Worm (Caenorhabditis elegans) whole organism, L4 larva: ENCODE results near the gene F58B4.6.

Experiments used
- R02D3.7 ChIP-seq: fragments of 150-350 bp; sonication (generic microtip); optimal IDR thresholded peaks from 3 replicates; lab custom pipeline; 2014; ENCODE audit warnings: missing biosample characterization, missing genetic modification characterization
- T20F7.1 ChIP-seq: fragments of 200-800 bp; sonication (Bioruptor generic); optimal IDR thresholded peaks from 2 replicates; lab custom pipeline; 2018; ENCODE audit warnings: mild to moderate bottlenecking, missing genetic modification characterization, missing compliant biosample characterization
- T26A8.4 ChIP-seq: fragments of 200-800 bp; sonication (Bioruptor generic); IDR thresholded peaks from 2 replicates; pipeline ENCODE4 v1.3.6; 2022; ENCODE audit warnings: missing genetic modification characterization, missing compliant biosample characterization
- Y75B8A.6 ChIP-seq: fragments of 200-800 bp; sonication (Bioruptor generic); IDR thresholded peaks from 2 replicates; pipeline ENCODE4 v1.3.6; 2022; ENCODE audit warnings: missing genetic modification reagents, missing genetic modification characterization, missing compliant biosample characterization
- aha-1 ChIP-seq: fragments of 150-350 bp; peaks from one replicate; lab custom pipeline; 2014; ENCODE audit warnings: missing biosample characterization, missing genetic modification characterization
- ceh-20 ChIP-seq: fragments of 200-800 bp; sonication (Bioruptor generic); IDR thresholded peaks from 2 replicates; pipeline ENCODE4 v1.3.6; 2022; ENCODE audit warnings: missing genetic modification reagents, missing genetic modification characterization, missing compliant biosample characterization
- ceh-32 ChIP-seq: sonication (generic microtip); optimal IDR thresholded peaks from 2 replicates; lab custom pipeline; 2016; ENCODE audit warnings: mild to moderate bottlenecking, missing genetic modification characterization, missing compliant biosample characterization; ENCODE audit not compliant: poor library complexity
- ceh-44 ChIP-seq: fragments of 200-800 bp; sonication (Bioruptor generic); IDR thresholded peaks from 2 replicates; pipeline ENCODE4 v1.3.6; 2022; ENCODE audit warnings: missing genetic modification reagents, missing genetic modification characterization, missing compliant biosample characterization
- ceh-62 ChIP-seq: sonication (generic microtip); optimal IDR thresholded peaks from 2 replicates; lab custom pipeline; 2017; ENCODE audit warnings: missing biosample characterization, missing genetic modification characterization
- cey-2 ChIP-seq: sonication (generic microtip); optimal IDR thresholded peaks from 3 replicates; lab custom pipeline; 2017; ENCODE audit warnings: missing genetic modification characterization, mild to moderate bottlenecking, missing compliant biosample characterization, antibody characterized with exemption, borderline replicate concordance; ENCODE audit not compliant: insufficient read depth
- ctbp-1 ChIP-seq: fragments of 200-800 bp; sonication (Bioruptor generic); IDR thresholded peaks from 2 replicates; pipeline ENCODE4 v1.3.6; 2022; ENCODE audit warnings: missing genetic modification reagents, missing genetic modification characterization, missing compliant biosample characterization
- daf-16 ChIP-seq, 3 experiments: sonication (generic microtip); optimal IDR thresholded peaks; 2 replicates each; lab custom pipeline; 2016 to 2017; ENCODE audit warnings: missing genetic modification characterization in 3 of 3, missing genetic modification reagents in 3 of 3, mild to moderate bottlenecking in 2 of 3, missing compliant biosample characterization in 2 of 3, missing biosample characterization in 1 of 3, moderate library complexity in 1 of 3
- dmd-6 ChIP-seq: fragments of 200-800 bp; sonication (Bioruptor generic); IDR thresholded peaks from 2 replicates; pipeline ENCODE4 v1.3.6; 2022; ENCODE audit warnings: missing genetic modification reagents, missing genetic modification characterization, missing compliant biosample characterization
- dmd-9 ChIP-seq: fragments of 200-800 bp; sonication (Bioruptor generic); IDR thresholded peaks from 2 replicates; pipeline ENCODE4 v1.3.6; 2022; ENCODE audit warnings: missing genetic modification reagents, missing genetic modification characterization, missing compliant biosample characterization
- duxl-1 ChIP-seq: sonication (generic microtip); optimal IDR thresholded peaks from 2 replicates; lab custom pipeline; 2016; ENCODE audit warnings: mild to moderate bottlenecking, missing genetic modification characterization, moderate library complexity, missing compliant biosample characterization; ENCODE audit not compliant: poor library complexity
- dve-1 ChIP-seq: sonication (generic microtip); optimal IDR thresholded peaks from 2 replicates; lab custom pipeline; 2017; ENCODE audit warnings: antibody characterized with exemption, mild to moderate bottlenecking, missing genetic modification characterization, missing compliant biosample characterization; ENCODE audit not compliant: insufficient read depth
- egl-27 ChIP-seq: sonication (generic microtip); optimal IDR thresholded peaks from 3 replicates; lab custom pipeline; 2017; ENCODE audit warnings: missing biosample characterization, missing genetic modification reagents, missing genetic modification characterization
- fkh-10 ChIP-seq: fragments of 150-350 bp; optimal IDR thresholded peaks from 2 replicates; lab custom pipeline; 2014; ENCODE audit warnings: missing biosample characterization, missing genetic modification reagents, missing genetic modification characterization
- hif-1 ChIP-seq, 2 experiments: sonication (generic microtip); optimal IDR thresholded peaks; 2 replicates each; lab custom pipeline; 2016 to 2017; ENCODE audit warnings: missing compliant biosample characterization in 2 of 2, missing genetic modification characterization in 2 of 2, missing genetic modification reagents in 2 of 2, missing genotype in 2 of 2, mild to moderate bottlenecking in 1 of 2
- hlh-11 ChIP-seq: fragments of 200-800 bp; sonication (Bioruptor generic); optimal IDR thresholded peaks from 2 replicates; lab custom pipeline; 2018; ENCODE audit warnings: mild to moderate bottlenecking, missing genetic modification characterization, missing compliant biosample characterization
- hlh-30 ChIP-seq: sonication (generic microtip); optimal IDR thresholded peaks from 2 replicates; lab custom pipeline; 2017; ENCODE audit warnings: antibody characterized with exemption, mild to moderate bottlenecking, missing genetic modification characterization, missing compliant biosample characterization; ENCODE audit not compliant: insufficient read depth
- hmg-1.1 ChIP-seq: fragments of 200-800 bp; sonication (Bioruptor generic); IDR thresholded peaks from 2 replicates; pipeline ENCODE4 v1.3.6; 2022; ENCODE audit warnings: missing genetic modification reagents, missing genetic modification characterization, missing compliant biosample characterization
- lin-1 ChIP-seq: fragments of 200-800 bp; sonication (Bioruptor generic); IDR thresholded peaks from 2 replicates; pipeline ENCODE4 v1.3.6; 2022; ENCODE audit warnings: missing genetic modification reagents, missing genetic modification characterization, missing compliant biosample characterization
- lin-29 ChIP-seq: fragments of 200-800 bp; sonication (Bioruptor generic); IDR thresholded peaks from 2 replicates; pipeline ENCODE4 v1.3.6; 2022; ENCODE audit warnings: missing genetic modification reagents, missing genetic modification characterization, missing compliant biosample characterization
- mdl-1 ChIP-seq, 2 experiments: fragments of 150-350 bp in 1 of 2; sonication (generic microtip) in 1 of 2; optimal IDR thresholded peaks; 2 replicates each; lab custom pipeline; 2014 to 2017; ENCODE audit warnings: missing biosample characterization in 2 of 2, missing genetic modification characterization in 2 of 2
- mdt-29 ChIP-seq: fragments of 200-800 bp; sonication (Bioruptor generic); IDR thresholded peaks from 2 replicates; pipeline ENCODE4 v1.3.6; 2022; ENCODE audit warnings: missing genetic modification reagents, missing genetic modification characterization, missing compliant biosample characterization
- mes-2 ChIP-seq: sonication (generic microtip); optimal IDR thresholded peaks from 2 replicates; lab custom pipeline; 2016; ENCODE audit warnings: missing genotype, mild to moderate bottlenecking, missing genetic modification characterization, missing compliant biosample characterization; ENCODE audit not compliant: poor library complexity, severe bottlenecking
- mxl-2 ChIP-seq: fragments of 200-800 bp; sonication (Bioruptor generic); conservative IDR thresholded peaks from 2 replicates; pipeline ENCODE4 v1.3.6; 2022; ENCODE audit warnings: missing genetic modification reagents, missing genetic modification characterization, missing compliant biosample characterization
- mxl-3 ChIP-seq: fragments of 200-800 bp; sonication (Bioruptor generic); optimal IDR thresholded peaks from 2 replicates; lab custom pipeline; 2018; ENCODE audit warnings: mild to moderate bottlenecking, missing genetic modification characterization, missing compliant biosample characterization
- nhr-10 ChIP-seq: fragments of 150-350 bp; optimal IDR thresholded peaks from 2 replicates; lab custom pipeline; 2014; ENCODE audit warnings: missing biosample characterization, missing genetic modification characterization
- nhr-42 ChIP-seq: fragments of 200-800 bp; sonication (Bioruptor generic); IDR thresholded peaks from 2 replicates; pipeline ENCODE4 v1.3.6; 2022; ENCODE audit warnings: missing genetic modification characterization, missing compliant biosample characterization
- nhr-48 ChIP-seq: sonication (generic microtip); optimal IDR thresholded peaks from 2 replicates; lab custom pipeline; 2016; ENCODE audit warnings: mild to moderate bottlenecking, missing genetic modification characterization, missing compliant biosample characterization
- nhr-6 ChIP-seq: fragments of 150-350 bp; optimal IDR thresholded peaks from 2 replicates; lab custom pipeline; 2014; ENCODE audit warnings: missing biosample characterization, missing genetic modification characterization
- php-3 ChIP-seq: fragments of 200-800 bp; sonication (Bioruptor generic); IDR thresholded peaks from 2 replicates; pipeline ENCODE4 v1.3.6; 2022; ENCODE audit warnings: missing genetic modification reagents, missing genetic modification characterization, missing compliant biosample characterization
- pqm-1 ChIP-seq: sonication (generic microtip); optimal IDR thresholded peaks from 2 replicates; lab custom pipeline; 2017; ENCODE audit warnings: missing biosample characterization, missing genetic modification characterization
- saeg-2 ChIP-seq: fragments of 200-800 bp; sonication (Bioruptor generic); IDR thresholded peaks from 2 replicates; pipeline ENCODE4 v1.3.6; 2022; ENCODE audit warnings: missing genetic modification reagents, missing genetic modification characterization, missing compliant biosample characterization
- snpc-1.2 ChIP-seq: fragments of 200-800 bp; sonication (Bioruptor generic); IDR thresholded peaks from 2 replicates; pipeline ENCODE4 v1.3.6; 2022; ENCODE audit warnings: missing genetic modification reagents, missing genetic modification characterization, missing compliant biosample characterization
- snpc-4 ChIP-seq: fragments of 150-350 bp; optimal IDR thresholded peaks from 2 replicates; lab custom pipeline; 2014; ENCODE audit warnings: missing biosample characterization, missing genetic modification characterization
- spr-3 ChIP-seq: fragments of 200-800 bp; sonication (Bioruptor generic); optimal IDR thresholded peaks from 2 replicates; lab custom pipeline; 2018; ENCODE audit warnings: mild to moderate bottlenecking, missing genetic modification characterization, missing compliant biosample characterization
- tag-97 ChIP-seq: fragments of 200-800 bp; sonication (Bioruptor generic); IDR thresholded peaks from 2 replicates; pipeline ENCODE4 v1.3.6; 2022; ENCODE audit warnings: missing genetic modification characterization, missing compliant biosample characterization
- tra-1 ChIP-seq: fragments of 200-800 bp; sonication (Bioruptor generic); IDR thresholded peaks from 2 replicates; pipeline ENCODE4 v1.3.6; 2022; ENCODE audit warnings: missing genetic modification reagents, missing genetic modification characterization, missing compliant biosample characterization
- unc-62 ChIP-seq, 3 experiments: fragments of 150-350 bp in 1 of 3; sonication (generic microtip); optimal IDR thresholded peaks in 2 of 3; peaks in 1 of 3; 1 replicate in 1 of 3; 2 replicates in 2 of 3; lab custom pipeline; 2014 to 2017; ENCODE audit warnings: missing biosample characterization in 3 of 3, missing genetic modification characterization in 3 of 3, missing genetic modification reagents in 3 of 3, missing genotype in 1 of 3
- zip-2 ChIP-seq: fragments of 150-350 bp; optimal IDR thresholded peaks from 2 replicates; lab custom pipeline; 2014; ENCODE audit warnings: missing biosample characterization, missing genetic modification characterization
- ztf-7 ChIP-seq: fragments of 150-350 bp; optimal IDR thresholded peaks from 2 replicates; lab custom pipeline; 2014; ENCODE audit warnings: missing biosample characterization, missing genetic modification characterization

F58B4.6 gene

DNA sequence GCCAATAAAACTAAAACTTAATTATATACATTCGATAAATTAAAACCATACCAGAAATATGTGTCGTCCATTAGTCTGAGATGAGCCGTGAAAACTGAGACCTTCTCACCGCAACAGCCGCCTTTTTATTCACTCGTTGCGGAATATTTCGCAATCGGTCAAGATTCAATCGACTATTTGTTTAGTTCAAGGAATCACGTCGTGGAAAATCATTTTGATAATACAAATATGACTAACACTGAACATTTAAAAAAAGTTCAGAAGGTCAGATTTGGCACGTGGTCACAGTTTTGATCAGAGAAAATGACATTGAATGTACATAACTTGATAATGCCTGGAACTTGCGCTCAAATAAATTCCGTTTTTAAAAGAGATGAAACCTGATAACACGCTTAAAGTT, 13.9 kb downstream of the F58B4.6 start, which contains the start of gene F17C11.11:
Gene F17C11.11, minus strand, starts transcription at position 79 of the 400 bp plus-strand sequence.
- TF ChIP-seq aha-1 (tag; lab: Kevin White, UChicago): peak; percentile 83
- no peak for TF ChIP-seq snpc-1.2 (GFP tag; lab: Robert Waterston, UW)
- no peak for TF ChIP-seq T20F7.1
- TF ChIP-seq egl-27 (tag; lab: Kevin White, UChicago): no peak
- TF ChIP-seq dmd-9 (GFP tag; lab: Robert Waterston, UW): no peak
- TF ChIP-seq cey-2 (tag; lab: Kevin White, UChicago): peak; percentile 43
- TF ChIP-seq dve-1: peak; percentile 88
- TF ChIP-seq T26A8.4 (GFP tag; lab: Robert Waterston, UW): no peak
- no peak for TF ChIP-seq ceh-44 (GFP tag; lab: Robert Waterston, UW)
- TF ChIP-seq daf-16 (GFP tag; optimal IDR thresholded peaks at IDR 0.05; lab: Kevin White, UChicago): no peak
- peak; percentile 77 for TF ChIP-seq daf-16 (tag; optimal IDR thresholded peaks at IDR 0.05; lab: Kevin White, UChicago)
- peak; percentile 63 for TF ChIP-seq hlh-11
- TF ChIP-seq spr-3: no peak
- no peak for TF ChIP-seq snpc-4 (tag; lab: Kevin White, UChicago)
- peak in 1 of 2 experiments; percentile 44 for TF ChIP-seq mdl-1 (tag; optimal IDR thresholded peaks at IDR 0.05; lab: Kevin White, UChicago)
- peak; percentile 75 for TF ChIP-seq hlh-30 (tag; lab: Kevin White, UChicago)
- TF ChIP-seq dmd-6 (GFP tag; lab: Robert Waterston, UW): peak; percentile 77
- TF ChIP-seq hif-1 (tag; optimal IDR thresholded peaks at IDR 0.05; lab: Kevin White, UChicago): peak in 1 of 2 experiments; percentile 6
- TF ChIP-seq tra-1 (GFP tag; lab: Robert Waterston, UW): 0 out of 2 replicates have a peak, but pooled peaks have one; percentile 9
- peak; percentile 36 for TF ChIP-seq nhr-6 (tag; lab: Kevin White, UChicago)
- TF ChIP-seq zip-2 (tag; lab: Kevin White, UChicago): peak; percentile 96
- TF ChIP-seq nhr-48 (tag; lab: Kevin White, UChicago): peak; percentile 24
- peak; percentile 35 for TF ChIP-seq mxl-3 (GFP tag; lab: Kevin White, UChicago)
- TF ChIP-seq nhr-42 (GFP tag; lab: Robert Waterston, UW): no peak
- no peak for TF ChIP-seq mdt-29 (GFP tag; lab: Robert Waterston, UW)
- TF ChIP-seq ztf-7 (tag; lab: Kevin White, UChicago): peak; percentile 76
- no peak for TF ChIP-seq ceh-62 (tag; lab: Kevin White, UChicago)

DNA sequence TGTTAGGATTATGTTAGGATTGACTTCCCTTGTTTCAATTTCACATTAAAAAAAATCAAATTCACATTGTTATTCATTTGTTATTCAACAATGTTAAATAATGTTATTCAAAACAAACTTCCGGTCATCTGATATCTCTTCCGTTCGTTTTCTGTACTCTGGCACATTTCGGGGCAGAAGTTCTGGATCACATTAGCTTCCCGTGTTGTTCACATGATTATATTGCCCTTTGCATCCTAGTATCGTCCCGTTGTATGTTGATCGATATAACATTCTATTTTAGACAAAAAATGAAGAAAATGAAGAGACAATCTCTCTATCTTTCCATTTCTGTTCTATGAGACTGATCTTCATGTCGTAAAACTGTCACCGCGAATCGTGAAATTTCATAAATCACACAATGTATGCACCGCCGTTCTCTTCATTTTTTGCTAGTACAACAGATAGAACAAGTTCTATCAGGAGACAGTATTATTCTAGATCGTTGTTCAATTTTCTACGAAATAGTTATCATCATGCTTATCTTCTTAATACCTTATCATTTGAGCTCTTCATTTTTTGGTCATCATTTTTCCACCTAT, 15.2 kb downstream of the F58B4.6 start:
- no peak for TF ChIP-seq egl-27 (tag; lab: Kevin White, UChicago)
- TF ChIP-seq ceh-20: peak; percentile 32; the same call in 1 of the 2 replicates
- TF ChIP-seq mxl-2: peak; percentile 96
- no peak for TF ChIP-seq lin-1 (GFP tag; lab: Robert Waterston, UW)
- peak in 1 of 2 experiments; percentile 44 for TF ChIP-seq unc-62 (GFP tag; optimal IDR thresholded peaks at IDR 0.05 in 1 of 2; lab: Kevin White, UChicago)
- TF ChIP-seq unc-62 (tag; optimal IDR thresholded peaks at IDR 0.05; lab: Kevin White, UChicago): no peak
- no peak for TF ChIP-seq R02D3.7 (tag; lab: Kevin White, UChicago)
- peak; percentile 46 for TF ChIP-seq dve-1
- peak; percentile 80 for TF ChIP-seq hlh-30 (tag; lab: Kevin White, UChicago)
- TF ChIP-seq ceh-32 (tag; lab: Kevin White, UChicago): no peak
- no peak for TF ChIP-seq pqm-1
- TF ChIP-seq aha-1 (tag; lab: Kevin White, UChicago): peak; percentile 72
- TF ChIP-seq php-3 (GFP tag; lab: Robert Waterston, UW): peak; percentile 84
- TF ChIP-seq, all 104 proteins: peak for 7

DNA sequence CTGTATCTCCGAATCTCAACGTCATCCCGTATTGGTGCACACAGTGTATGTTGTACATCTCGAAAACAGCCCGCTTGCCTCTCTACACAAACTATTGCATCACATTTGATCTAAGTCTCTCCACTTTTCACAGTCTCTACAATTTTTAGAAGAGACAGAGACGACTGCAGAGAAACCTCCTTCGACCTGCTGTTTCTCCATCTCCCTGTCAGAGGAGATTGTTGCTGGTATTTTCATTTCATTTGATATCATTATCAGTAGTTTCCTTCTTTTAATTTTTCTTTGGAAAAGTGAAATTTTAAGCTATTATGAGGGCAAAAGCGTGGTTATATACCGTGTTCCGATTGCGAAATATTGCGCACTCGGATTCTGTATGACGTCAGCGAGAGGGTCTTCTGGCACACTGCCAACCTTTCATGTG, 15.8 kb downstream of the F58B4.6 start:
- TF ChIP-seq lin-29 (no peak), Y75B8A.6 (GFP tag; lab: Robert Waterston, UW) (no peak), hif-1 (tag; optimal IDR thresholded peaks at IDR 0.05; lab: Kevin White, UChicago) (peak in 1 of 2 experiments; percentile 51), ceh-62 (tag; lab: Kevin White, UChicago) (no peak), ceh-20 (no peak), hmg-1.1 (GFP tag; lab: Robert Waterston, UW) (peak; percentile 55; the same call in 1 of the 2 replicates), dmd-9 (GFP tag; lab: Robert Waterston, UW) (no peak), fkh-10 (GFP tag; lab: Kevin White, UChicago) (no peak), saeg-2 (GFP tag; lab: Robert Waterston, UW) (no peak), duxl-1 (no peak), mes-2 (peak; percentile 61), tag-97 (no peak), mdt-29 (GFP tag; lab: Robert Waterston, UW) (no peak), nhr-10 (tag; lab: Kevin White, UChicago) (peak; percentile 71), R02D3.7 (tag; lab: Kevin White, UChicago) (no peak), ctbp-1 (no peak), tra-1 (GFP tag; lab: Robert Waterston, UW) (peak; percentile 33; the same call in 1 of the 2 replicates)
